Fruit fly (Drosophila melanogaster): ENCODE measurements around the gene CG11593.

The CG11593 gene

dm6 chr3L:4018228-4018928 lies 21.9 kb downstream of the CG11593 start, which contains the start of gene FoxL1:
TSS of gene FoxL1 (plus strand) at chr3L:4018878.
- no peak for TF ChIP-seq CG17801 (GFP tag; optimal IDR thresholded peaks at IDR 0.05; ENCODE audit: partially characterized antibody)

DNA sequence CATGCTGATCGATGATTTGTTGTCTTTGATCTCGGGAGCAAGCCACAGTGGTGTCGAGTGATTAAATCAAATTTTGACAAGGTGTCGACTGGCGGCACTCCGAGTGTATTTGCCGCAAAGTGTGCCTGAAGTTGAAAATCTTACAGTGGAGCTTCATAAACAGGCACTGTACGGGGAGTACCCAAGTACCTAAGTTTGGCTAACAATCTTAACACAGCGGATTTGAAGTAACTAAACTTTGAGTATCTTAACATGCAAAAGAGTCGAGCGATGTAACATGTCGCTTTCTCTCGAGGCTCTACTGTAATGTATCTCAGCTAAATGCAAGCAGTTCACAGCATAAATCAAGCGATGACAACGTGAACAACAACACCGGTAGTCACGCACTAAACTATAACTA lies 23.5 kb downstream of the CG11593 start:
- no peak for TF ChIP-seq CG17801 (GFP tag; optimal IDR thresholded peaks at IDR 0.05; ENCODE audit: partially characterized antibody)

dm6 chr3L:4014349-4014748 lies 25.9 kb downstream of the CG11593 start:
- TF ChIP-seq CG17801 (GFP tag; optimal IDR thresholded peaks at IDR 0.05; ENCODE audit: partially characterized antibody): no peak

DNA sequence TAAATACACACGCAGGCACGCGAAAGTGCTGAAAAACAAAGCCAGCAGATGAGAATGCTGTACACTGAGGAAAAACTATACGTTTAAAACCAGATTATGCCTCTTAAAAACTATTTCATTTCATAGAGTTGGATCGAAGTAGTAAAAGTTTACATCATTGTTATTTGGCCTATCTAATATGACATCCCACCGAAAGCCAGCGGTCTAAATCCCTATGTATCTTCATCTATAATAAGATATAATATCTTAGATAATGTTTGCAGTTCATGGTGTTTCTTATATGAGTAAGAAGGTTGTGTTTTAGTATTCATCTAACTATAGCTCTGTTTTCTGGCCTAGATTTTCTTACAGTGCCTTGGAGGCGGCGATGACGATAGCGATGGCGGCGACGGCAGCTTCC lies 30.2 kb downstream of the CG11593 start:
- no peak for TF ChIP-seq CG17801 (GFP tag; optimal IDR thresholded peaks at IDR 0.05; ENCODE audit: partially characterized antibody)

- TF ChIP-seq CG17801 (GFP tag; optimal IDR thresholded peaks at IDR 0.05; ENCODE audit: partially characterized antibody): no peak
These were observed 33.0 kb downstream of the CG11593 start for dm6 chr3L:4007256-4007655.

- no peak for TF ChIP-seq CG17801 (GFP tag; optimal IDR thresholded peaks at IDR 0.05; ENCODE audit: partially characterized antibody)
These were observed 37.0 kb downstream of the CG11593 start, which contains the start of gene CG14985 for dm6 chr3L:4003316-4003715. TSS of gene CG14985 (plus strand) at chr3L:4003474.

dm6 chr3L:4001500-4001899 lies 38.8 kb downstream of the CG11593 start:
- no peak for TF ChIP-seq CG17801 (GFP tag; optimal IDR thresholded peaks at IDR 0.05; ENCODE audit: partially characterized antibody)

- TF ChIP-seq CG17801 (GFP tag; optimal IDR thresholded peaks at IDR 0.05; ENCODE audit: partially characterized antibody): no peak
These were observed 39.6 kb downstream of the CG11593 start for dm6 chr3L:4000711-4001110.

DNA sequence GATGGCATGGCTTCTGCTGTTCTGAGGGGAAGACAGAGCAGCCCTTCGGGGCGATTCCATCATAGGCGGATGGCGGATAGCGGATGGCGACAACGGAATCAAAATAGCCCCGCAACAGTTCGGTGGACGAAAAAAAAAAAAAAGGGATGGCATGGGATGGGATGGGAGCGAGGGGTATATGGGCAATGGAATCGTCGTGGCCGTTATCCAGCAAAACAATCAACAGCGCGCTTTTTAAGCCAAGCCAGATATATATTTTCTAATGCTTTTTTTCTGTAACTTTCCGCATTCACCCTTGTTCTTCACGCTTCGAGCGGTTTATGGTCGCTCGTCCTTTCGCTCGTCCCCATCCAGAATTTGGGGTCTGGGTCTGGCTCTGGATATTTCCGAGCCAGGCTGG lies 44.7 kb downstream of the CG11593 start:
- TF ChIP-seq CG17801 (GFP tag; optimal IDR thresholded peaks at IDR 0.05; ENCODE audit: partially characterized antibody): no peak
